Worm (Caenorhabditis elegans) whole organism, L3 larva: ENCODE results near the gene trpp-11.

ENCODE experiments used
- R02D3.7 ChIP-seq: fragments of 150-350 bp; optimal IDR thresholded peaks from 2 replicates; lab custom pipeline; 2014; ENCODE audit warnings: missing biosample characterization, missing genetic modification characterization
- ZK546.5 ChIP-seq: sonication (generic microtip); optimal IDR thresholded peaks from 2 replicates; lab custom pipeline; 2017; ENCODE audit warnings: missing biosample characterization, missing genetic modification characterization
- aly-2 ChIP-seq: fragments of 150-350 bp; optimal IDR thresholded peaks from 2 replicates; lab custom pipeline; 2014; ENCODE audit warnings: missing biosample characterization, missing genetic modification characterization
- ama-1 ChIP-seq: fragments of 150-350 bp; optimal IDR thresholded peaks from 2 replicates; lab custom pipeline; 2018
- ceh-28 ChIP-seq: fragments of 150-350 bp; optimal IDR thresholded peaks from 2 replicates; lab custom pipeline; 2014; ENCODE audit warnings: missing biosample characterization, missing genetic modification reagents, missing genetic modification characterization
- ceh-9 ChIP-seq: sonication (generic microtip); optimal IDR thresholded peaks from 2 replicates; lab custom pipeline; 2018; ENCODE audit warnings: missing biosample characterization, missing genetic modification characterization
- daf-12 ChIP-seq: fragments of 150-350 bp; optimal IDR thresholded peaks from 2 replicates; lab custom pipeline; 2014; ENCODE audit warnings: missing biosample characterization, missing genetic modification reagents, missing genetic modification characterization
- egl-27 ChIP-seq: sonication (generic microtip); optimal IDR thresholded peaks from 4 replicates; lab custom pipeline; 2017; ENCODE audit warnings: missing biosample characterization, missing genetic modification reagents, missing genetic modification characterization
- elt-1 ChIP-seq: fragments of 150-350 bp; optimal IDR thresholded peaks from 2 replicates; lab custom pipeline; 2014; ENCODE audit warnings: missing biosample characterization, missing genetic modification characterization
- elt-2 ChIP-seq: sonication (generic microtip); optimal IDR thresholded peaks from 2 replicates; lab custom pipeline; 2016; ENCODE audit warnings: missing genetic modification reagents, mild to moderate bottlenecking, missing genetic modification characterization, missing compliant biosample characterization
- elt-3 ChIP-seq, 3 experiments: fragments of 150-350 bp in 1 of 3; sonication (generic microtip) in 2 of 3; optimal IDR thresholded peaks; 2 replicates in 2 of 3; 4 replicates in 1 of 3; lab custom pipeline; 2014 to 2017; ENCODE audit warnings: missing biosample characterization in 3 of 3, missing genetic modification characterization in 3 of 3
- eor-1 ChIP-seq, 2 experiments: fragments of 150-350 bp; optimal IDR thresholded peaks; 2 replicates each; lab custom pipeline; 2014 to 2018; ENCODE audit warnings: missing biosample characterization in 2 of 2, missing genetic modification characterization in 2 of 2
- fkh-10 ChIP-seq: sonication (generic microtip); optimal IDR thresholded peaks from 2 replicates; lab custom pipeline; 2017; ENCODE audit warnings: missing biosample characterization, missing genetic modification reagents, missing genetic modification characterization
- fkh-2 ChIP-seq: fragments of 150-350 bp; optimal IDR thresholded peaks from 2 replicates; lab custom pipeline; 2014; ENCODE audit warnings: missing biosample characterization, missing genetic modification reagents, missing genetic modification characterization
- fos-1 ChIP-seq: fragments of 150-350 bp; optimal IDR thresholded peaks from 2 replicates; lab custom pipeline; 2014; ENCODE audit warnings: missing biosample characterization, missing genetic modification characterization
- hmg-11 ChIP-seq: sonication (generic microtip); optimal IDR thresholded peaks from 2 replicates; lab custom pipeline; 2016; ENCODE audit warnings: missing genetic modification characterization, missing compliant biosample characterization
- jun-1 ChIP-seq: fragments of 150-350 bp; optimal IDR thresholded peaks from 2 replicates; lab custom pipeline; 2014; ENCODE audit warnings: missing biosample characterization, missing genetic modification reagents, missing genetic modification characterization
- lin-15B ChIP-seq: fragments of 150-350 bp; optimal IDR thresholded peaks from 2 replicates; lab custom pipeline; 2014; ENCODE audit warnings: missing biosample characterization, missing genetic modification characterization
- lin-39 ChIP-seq: fragments of 150-350 bp; optimal IDR thresholded peaks from 2 replicates; lab custom pipeline; 2018; ENCODE audit warnings: missing biosample characterization, missing genetic modification reagents, missing genetic modification characterization
- mdl-1 ChIP-seq: fragments of 150-350 bp; optimal IDR thresholded peaks from 2 replicates; lab custom pipeline; 2014; ENCODE audit warnings: missing biosample characterization, missing genetic modification characterization
- mml-1 ChIP-seq: fragments of 150-350 bp; sonication (generic microtip); optimal IDR thresholded peaks from 3 replicates; lab custom pipeline; 2014; ENCODE audit warnings: missing biosample characterization, missing genetic modification characterization
- nfya-1 ChIP-seq: sonication (generic microtip); optimal IDR thresholded peaks from 2 replicates; lab custom pipeline; 2017; ENCODE audit warnings: missing genetic modification characterization, mild to moderate bottlenecking, missing compliant biosample characterization, antibody characterized with exemption, moderate library complexity; ENCODE audit not compliant: insufficient read depth
- nhr-11 ChIP-seq: fragments of 150-350 bp; optimal IDR thresholded peaks from 2 replicates; lab custom pipeline; 2014; ENCODE audit warnings: missing biosample characterization, missing genetic modification characterization
- nhr-12 ChIP-seq: fragments of 150-350 bp; optimal IDR thresholded peaks from 2 replicates; lab custom pipeline; 2014; ENCODE audit warnings: missing biosample characterization, missing genetic modification characterization
- nhr-23 ChIP-seq: fragments of 150-350 bp; optimal IDR thresholded peaks from 2 replicates; lab custom pipeline; 2014; ENCODE audit warnings: missing biosample characterization, missing genetic modification reagents, missing genetic modification characterization
- nhr-43 ChIP-seq: sonication (generic microtip); optimal IDR thresholded peaks from 2 replicates; lab custom pipeline; 2016; ENCODE audit warnings: mild to moderate bottlenecking, missing genetic modification characterization, missing compliant biosample characterization; ENCODE audit not compliant: poor library complexity, severe bottlenecking
- nhr-67 ChIP-seq: fragments of 150-350 bp; optimal IDR thresholded peaks from 2 replicates; lab custom pipeline; 2014; ENCODE audit warnings: missing biosample characterization, missing genetic modification characterization
- nhr-77 ChIP-seq: fragments of 150-350 bp; optimal IDR thresholded peaks from 2 replicates; lab custom pipeline; 2014; ENCODE audit warnings: missing biosample characterization, missing genetic modification characterization
- pha-4 ChIP-seq: fragments of 150-350 bp; optimal IDR thresholded peaks from 2 replicates; lab custom pipeline; 2014; ENCODE audit warnings: missing biosample characterization, missing genetic modification reagents, missing genetic modification characterization
- pqm-1 ChIP-seq: fragments of 150-350 bp; optimal IDR thresholded peaks from 2 replicates; lab custom pipeline; 2017; ENCODE audit warnings: missing biosample characterization, missing genetic modification characterization, inconsistent platforms
- skn-1 ChIP-seq: fragments of 150-350 bp; optimal IDR thresholded peaks from 2 replicates; lab custom pipeline; 2014; ENCODE audit warnings: missing biosample characterization, missing genetic modification characterization
- snpc-4 ChIP-seq: fragments of 150-350 bp; optimal IDR thresholded peaks from 2 replicates; lab custom pipeline; 2014; ENCODE audit warnings: missing biosample characterization, missing genetic modification characterization
- tbx-2 ChIP-seq: sonication (generic microtip); optimal IDR thresholded peaks from 2 replicates; lab custom pipeline; 2016; ENCODE audit warnings: mild to moderate bottlenecking, missing genetic modification characterization, missing compliant biosample characterization
- unc-39 ChIP-seq: sonication (generic microtip); optimal IDR thresholded peaks from 4 replicates; lab custom pipeline; 2017; ENCODE audit warnings: missing biosample characterization, missing genetic modification characterization
- zag-1 ChIP-seq: fragments of 150-350 bp; optimal IDR thresholded peaks from 2 replicates; lab custom pipeline; 2014; ENCODE audit warnings: missing biosample characterization, missing genetic modification characterization
- ztf-11 ChIP-seq: fragments of 150-350 bp; optimal IDR thresholded peaks from 2 replicates; lab custom pipeline; 2014; ENCODE audit warnings: missing biosample characterization, missing genetic modification characterization
- ztf-4 ChIP-seq: fragments of 150-350 bp; optimal IDR thresholded peaks from 2 replicates; lab custom pipeline; 2014; ENCODE audit warnings: missing biosample characterization, missing genetic modification characterization

trpp-11 gene

DNA sequence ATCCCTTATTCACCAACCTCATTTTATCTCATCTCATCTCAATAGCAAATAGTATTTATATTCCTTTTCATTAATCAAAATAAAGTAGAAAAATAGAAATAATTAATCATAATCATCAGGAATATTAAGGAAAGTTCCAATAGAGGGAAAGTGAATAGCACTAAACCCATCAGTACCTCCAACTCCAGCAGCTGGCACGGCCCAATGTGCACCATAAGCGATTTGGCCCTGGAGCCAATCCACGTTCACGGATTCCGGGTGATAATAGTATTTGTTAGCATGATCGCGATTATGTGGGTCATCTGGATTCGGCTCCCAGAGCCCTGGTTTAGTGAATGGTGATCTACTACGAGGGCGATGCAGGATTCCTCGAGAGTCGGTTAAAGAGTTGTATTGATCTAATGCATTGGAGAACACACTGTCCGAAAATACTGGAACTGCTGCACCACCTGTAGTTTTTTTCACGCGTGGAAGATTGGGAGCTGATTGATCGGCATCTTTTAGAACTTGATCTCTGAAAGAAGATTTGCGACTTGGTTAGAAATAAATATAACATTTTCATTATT is 40.9 kb downstream of the trpp-11 start (continued):
- TF ChIP-seq ZK546.5 (tag; lab: Kevin White, UChicago) = peak; percentile 45

ce11 chrIII:839491-839890 is 44.6 kb downstream of the trpp-11 start, which contains the start of gene dos-3:
dos-3 (minus strand) TSS chrIII:839591.
- TF ChIP-seq fkh-2 (tag; lab: Kevin White, UChicago) (no peak), mdl-1 (tag; lab: Kevin White, UChicago) (no peak), nhr-43 (tag; lab: Kevin White, UChicago) (no peak), lin-39 (tag; lab: Kevin White, UChicago) (no peak), ZK546.5 (tag; lab: Kevin White, UChicago) (no peak), pqm-1 (tag; lab: Kevin White, UChicago) (no peak), elt-3 (tag; optimal IDR thresholded peaks at IDR 0.05; lab: Kevin White, UChicago) (no peak), nfya-1 (tag; lab: Kevin White, UChicago) (no peak), unc-39 (tag; lab: Kevin White, UChicago) (no peak), nhr-12 (tag; lab: Kevin White, UChicago) (no peak), lin-15B (tag; lab: Kevin White, UChicago) (no peak), egl-27 (tag; lab: Kevin White, UChicago) (no peak), hmg-11 (tag; lab: Kevin White, UChicago) (no peak), ztf-4 (tag; lab: Kevin White, UChicago) (no peak), ztf-11 (tag; lab: Kevin White, UChicago) (no peak), nhr-67 (tag; lab: Kevin White, UChicago) (no peak), tbx-2 (tag; lab: Kevin White, UChicago) (no peak), jun-1 (tag; lab: Kevin White, UChicago) (no peak), fkh-10 (no peak), elt-1 (no peak)

DNA sequence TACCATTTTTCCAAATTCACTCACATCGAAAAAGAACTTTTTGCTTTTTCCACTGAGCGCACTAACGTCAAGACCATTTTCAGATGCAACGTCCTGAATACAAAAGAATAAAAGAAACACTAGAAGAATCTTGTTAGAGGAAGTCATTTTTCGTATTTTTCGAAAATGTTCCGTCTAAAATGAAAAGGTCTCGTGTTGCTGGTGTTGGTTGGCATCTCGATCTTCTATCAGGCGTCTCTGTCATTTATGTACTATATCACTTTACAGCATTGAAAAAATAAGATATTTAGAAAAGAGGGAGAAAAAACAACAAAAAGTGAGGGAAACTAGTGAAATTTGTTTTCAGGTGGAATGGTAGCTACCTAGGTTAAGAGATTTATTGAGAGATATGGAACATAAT is 46.2 kb downstream of the trpp-11 start, which contains the start of gene K02F3.9:
Gene K02F3.9, minus strand, starts transcription at position 190 of the 400 bp plus-strand sequence.
- TF ChIP-seq ztf-4 (tag; lab: Kevin White, UChicago) (no peak), ceh-28 (no peak), aly-2 (no peak), fkh-2 (tag; lab: Kevin White, UChicago) (no peak), skn-1 (no peak), ama-1 (lab: Kevin White, UChicago) (no peak), unc-39 (tag; lab: Kevin White, UChicago) (no peak), R02D3.7 (no peak), eor-1 (tag; optimal IDR thresholded peaks at IDR 0.05; lab: Kevin White, UChicago) (no peak), daf-12 (no peak)

DNA sequence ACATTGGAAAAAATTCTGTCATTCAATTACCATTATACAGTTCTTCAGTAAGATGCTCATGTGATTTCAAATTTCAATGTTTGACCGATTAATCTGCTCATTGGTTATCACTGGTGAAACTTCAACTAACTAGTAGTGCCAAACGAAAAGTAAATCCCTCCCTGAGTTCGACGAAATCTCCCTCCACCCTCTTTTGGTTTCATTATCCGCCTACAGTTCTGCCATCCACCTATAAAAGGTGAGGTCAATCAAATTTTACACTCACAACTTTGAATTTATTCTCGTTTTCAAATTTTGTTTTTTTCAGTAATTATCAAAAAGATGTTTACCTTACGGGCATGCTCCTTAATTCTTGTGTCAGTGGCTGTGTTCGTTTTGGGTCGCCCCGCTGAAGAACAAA is 47.7 kb downstream of the trpp-11 start, which contains the start of gene far-8:
Gene far-8, plus strand, starts transcription at position 301 of the 400 bp plus-strand sequence.
- TF ChIP-seq daf-12 = no peak
- no peak for TF ChIP-seq nhr-43 (tag; lab: Kevin White, UChicago)
- TF ChIP-seq egl-27 (tag; lab: Kevin White, UChicago) = no peak
- TF ChIP-seq fos-1 (tag; lab: Kevin White, UChicago) = no peak

- TF ChIP-seq ama-1 (lab: Kevin White, UChicago) (no peak), ceh-9 (tag; lab: Kevin White, UChicago) (no peak), jun-1 (tag; lab: Kevin White, UChicago) (no peak), nhr-23 (tag; lab: Kevin White, UChicago) (no peak), hmg-11 (tag; lab: Kevin White, UChicago) (no peak), pqm-1 (tag; lab: Kevin White, UChicago) (peak; percentile 37), skn-1 (no peak), daf-12 (no peak), nhr-11 (tag; lab: Kevin White, UChicago) (no peak), aly-2 (no peak), nhr-43 (tag; lab: Kevin White, UChicago) (peak; percentile 43), mml-1 (peak; percentile 88), elt-2 (tag; lab: Kevin White, UChicago) (peak; percentile 16), eor-1 (tag; optimal IDR thresholded peaks at IDR 0.05; lab: Kevin White, UChicago) (no peak), snpc-4 (tag; lab: Kevin White, UChicago) (peak; percentile 24), mdl-1 (tag; lab: Kevin White, UChicago) (no peak), elt-1 (no peak), nfya-1 (tag; lab: Kevin White, UChicago) (peak; percentile 57), pha-4 (tag; lab: Kevin White, UChicago) (peak; percentile 62), nhr-77 (tag; lab: Kevin White, UChicago) (no peak), fkh-10 (no peak), lin-15B (tag; lab: Kevin White, UChicago) (peak; percentile 27), zag-1 (tag; lab: Kevin White, UChicago) (no peak)
Observed at ce11 chrIII:843999-844398, 49.1 kb downstream of the trpp-11 start.
